Fruit fly (Drosophila melanogaster) whole organism, embryonic: Measurements from ENCODE around the gene CG12766.

Source experiments
- ATbp ChIP-seq: fragments of 200-800 bp; sonication (Bioruptor generic); optimal IDR thresholded peaks from 2 replicates; lab custom pipeline; 2017; ENCODE audit warnings: missing biosample characterization, mild to moderate bottlenecking, missing genetic modification characterization, missing genetic modification reagents
- B-H2 ChIP-seq: fragments of 200-800 bp; sonication (Bioruptor generic); optimal IDR thresholded peaks from 2 replicates; lab custom pipeline; 2018; ENCODE audit warnings: missing biosample characterization, mild to moderate bottlenecking, missing genetic modification characterization
- BEAF-32 ChIP-seq: fragments of 200-800 bp; sonication (Bioruptor generic); optimal IDR thresholded peaks from 3 replicates; lab custom pipeline; 2017; ENCODE audit warnings: missing biosample characterization, missing genetic modification characterization, mild to moderate bottlenecking, moderate library complexity, missing genetic modification reagents
- CG12219 ChIP-seq: fragments of 200-800 bp; sonication (Bioruptor generic); optimal IDR thresholded peaks from 3 replicates; lab custom pipeline; 2018; ENCODE audit warnings: missing biosample characterization, mild to moderate bottlenecking, missing genetic modification characterization
- CG12942 ChIP-seq: fragments of 200-800 bp; sonication (Bioruptor generic); optimal IDR thresholded peaks from 3 replicates; lab custom pipeline; 2016; ENCODE audit warnings: missing biosample characterization, missing genetic modification characterization
- CG14860 ChIP-seq: fragments of 200-800 bp; sonication (Bioruptor generic); IDR thresholded peaks from 3 replicates; pipeline ENCODE4 v1.3.6; 2022; ENCODE audit warnings: missing biosample characterization, missing genetic modification characterization; ENCODE audit not compliant: partially characterized antibody
- CG18599 ChIP-seq: fragments of 200-800 bp; sonication (Bioruptor generic); optimal IDR thresholded peaks from 3 replicates; lab custom pipeline; 2017; ENCODE audit warnings: missing biosample characterization, missing genetic modification characterization, mild to moderate bottlenecking, moderate library complexity, missing genetic modification reagents
- CG2120 ChIP-seq: fragments of 200-800 bp; sonication (Bioruptor generic); optimal IDR thresholded peaks from 3 replicates; lab custom pipeline; 2016; ENCODE audit warnings: missing biosample characterization, missing genetic modification characterization
- CG32532 ChIP-seq: fragments of 200-800 bp; sonication (Bioruptor generic); IDR thresholded peaks from 2 replicates; pipeline ENCODE4 v1.3.6; 2022; ENCODE audit warnings: missing biosample characterization, missing genetic modification characterization
- CG4282 ChIP-seq: fragments of 200-800 bp; sonication (Bioruptor generic); optimal IDR thresholded peaks from 2 replicates; lab custom pipeline; 2016; ENCODE audit warnings: missing biosample characterization, missing genetic modification characterization
- CG7839 ChIP-seq: fragments of 200-800 bp; sonication (Bioruptor generic); optimal IDR thresholded peaks from 3 replicates; lab custom pipeline; 2018; ENCODE audit warnings: missing biosample characterization, mild to moderate bottlenecking, missing genetic modification characterization, moderate library complexity
- CG7963 ChIP-seq: fragments of 200-800 bp; sonication (Bioruptor generic); IDR thresholded peaks from 3 replicates; pipeline ENCODE4 v1.3.6; 2022; ENCODE audit warnings: missing biosample characterization, missing genetic modification characterization; ENCODE audit not compliant: partially characterized antibody
- CG9932 ChIP-seq: fragments of 200-800 bp; sonication (Bioruptor generic); IDR thresholded peaks from 2 replicates; pipeline ENCODE4 v1.3.6; 2022; ENCODE audit warnings: missing biosample characterization, missing genetic modification characterization
- Dll ChIP-seq: fragments of 200-800 bp; sonication (Bioruptor generic); IDR thresholded peaks from 4 replicates; pipeline ENCODE4 v1.3.6; 2022; ENCODE audit warnings: missing biosample characterization, missing genetic modification characterization; ENCODE audit not compliant: partially characterized antibody
- Doc3 ChIP-seq: fragments of 200-800 bp; sonication (Bioruptor generic); IDR thresholded peaks from 3 replicates; pipeline ENCODE4 v1.3.6; 2022; ENCODE audit warnings: missing biosample characterization, missing genetic modification characterization; ENCODE audit not compliant: partially characterized antibody
- HLH4C ChIP-seq: fragments of 200-800 bp; sonication (Bioruptor generic); IDR thresholded peaks from 3 replicates; pipeline ENCODE4 v1.3.6; 2022; ENCODE audit warnings: missing biosample characterization, missing genetic modification characterization; ENCODE audit not compliant: partially characterized antibody
- HmgZ ChIP-seq: fragments of 200-800 bp; sonication (Bioruptor generic); optimal IDR thresholded peaks from 2 replicates; lab custom pipeline; 2018; ENCODE audit warnings: missing biosample characterization, mild to moderate bottlenecking, missing genetic modification characterization
- Hmr ChIP-seq: fragments of 200-800 bp; sonication (Bioruptor generic); optimal IDR thresholded peaks from 3 replicates; lab custom pipeline; 2017; ENCODE audit warnings: mild to moderate bottlenecking, missing biosample characterization, missing genetic modification reagents, missing genetic modification characterization
- MBD-R2 ChIP-seq: fragments of 200-800 bp; sonication (Bioruptor generic); IDR thresholded peaks from 2 replicates; pipeline ENCODE4 v1.3.6; 2022; ENCODE audit warnings: missing biosample characterization, missing genetic modification characterization
- MESR4 ChIP-seq: fragments of 200-800 bp; sonication (Bioruptor generic); optimal IDR thresholded peaks from 2 replicates; lab custom pipeline; 2018; ENCODE audit warnings: missing biosample characterization, mild to moderate bottlenecking, missing genetic modification characterization, moderate library complexity
- Meics ChIP-seq: fragments of 200-800 bp; sonication (Bioruptor generic); optimal IDR thresholded peaks from 2 replicates; lab custom pipeline; 2017; ENCODE audit warnings: missing biosample characterization, mild to moderate bottlenecking, missing genetic modification characterization
- Opbp ChIP-seq: fragments of 200-800 bp; sonication (Bioruptor generic); IDR thresholded peaks from 3 replicates; pipeline ENCODE4 v1.3.6; 2022; ENCODE audit warnings: missing biosample characterization, missing genetic modification characterization; ENCODE audit not compliant: partially characterized antibody
- Ravus ChIP-seq: fragments of 200-800 bp; sonication (Bioruptor generic); IDR thresholded peaks from 2 replicates; pipeline ENCODE4 v1.3.6; 2022; ENCODE audit warnings: missing biosample characterization, missing genetic modification characterization
- Rfx ChIP-seq: fragments of 200-800 bp; sonication (Bioruptor generic); IDR thresholded peaks from 2 replicates; pipeline ENCODE4 v1.3.6; 2022; ENCODE audit warnings: missing biosample characterization, missing genetic modification characterization
- amos ChIP-seq: fragments of 200-800 bp; sonication (Bioruptor generic); IDR thresholded peaks from 2 replicates; pipeline ENCODE4 v1.3.6; 2022; ENCODE audit warnings: missing biosample characterization, missing genetic modification characterization; ENCODE audit not compliant: partially characterized antibody
- chinmo ChIP-seq: fragments of 200-800 bp; sonication (Bioruptor generic); IDR thresholded peaks from 4 replicates; pipeline ENCODE4 v1.3.6; 2022; ENCODE audit warnings: missing biosample characterization, missing genetic modification characterization; ENCODE audit not compliant: partially characterized antibody
- dmrt11E ChIP-seq: fragments of 200-800 bp; sonication (Bioruptor generic); optimal IDR thresholded peaks from 3 replicates; lab custom pipeline; 2018; ENCODE audit warnings: missing biosample characterization, mild to moderate bottlenecking, missing genetic modification characterization, moderate library complexity
- dysf ChIP-seq: fragments of 200-800 bp; sonication (Bioruptor generic); IDR thresholded peaks from 3 replicates; pipeline ENCODE4 v1.3.6; 2022; ENCODE audit warnings: missing biosample characterization, missing genetic modification characterization
- gfzf ChIP-seq: fragments of 200-800 bp; sonication (Bioruptor generic); optimal IDR thresholded peaks from 2 replicates; lab custom pipeline; 2016; ENCODE audit warnings: missing biosample characterization, mild to moderate bottlenecking, missing genetic modification characterization, moderate library complexity
- grau ChIP-seq: fragments of 200-800 bp; optimal IDR thresholded peaks from 3 replicates; lab custom pipeline; 2019; ENCODE audit warnings: missing biosample characterization, mild to moderate bottlenecking, missing genetic modification characterization, moderate library complexity
- hkb ChIP-seq, 2 experiments: fragments of 200-800 bp in 1 of 2; fragments of >200 bp in 1 of 2; sonication (Bioruptor generic) in 1 of 2; IDR thresholded peaks in 1 of 2; optimal IDR thresholded peaks in 1 of 2; 2 replicates each; pipeline versions ENCODE4 v1.3.6 to Lab custom; 2017 to 2022; ENCODE audit warnings: missing biosample characterization in 1 of 2, missing genetic modification characterization in 1 of 2
- ind ChIP-seq: fragments of 200-800 bp; sonication (Bioruptor generic); optimal IDR thresholded peaks from 3 replicates; lab custom pipeline; 2016; ENCODE audit warnings: missing biosample characterization, missing genetic modification characterization
- knrl ChIP-seq: fragments of 200-800 bp; sonication (Bioruptor generic); IDR thresholded peaks from 3 replicates; pipeline ENCODE4 v1.3.6; 2022; ENCODE audit warnings: missing biosample characterization, missing genetic modification characterization; ENCODE audit not compliant: partially characterized antibody
- nerfin-2 ChIP-seq: fragments of 200-800 bp; sonication (Bioruptor generic); IDR thresholded peaks from 2 replicates; pipeline ENCODE4 v1.3.6; 2022; ENCODE audit warnings: missing biosample characterization, missing genetic modification characterization; ENCODE audit not compliant: partially characterized antibody
- prd ChIP-seq, 3 experiments: fragments of >200 bp in 2 of 3; fragments of 200-800 bp in 1 of 3; sonication (Bioruptor generic) in 1 of 3; optimal IDR thresholded peaks in 2 of 3; IDR thresholded peaks in 1 of 3; 2 replicates in 2 of 3; 3 replicates in 1 of 3; pipeline versions ENCODE4 v1.3.6 to Lab custom; 2017 to 2022; ENCODE audit warnings: missing biosample characterization in 1 of 3, missing genetic modification characterization in 1 of 3
- sens ChIP-seq: fragments of 200-800 bp; sonication (Bioruptor generic); peaks from one replicate; lab custom pipeline; 2016; ENCODE audit warnings: missing biosample characterization, missing genetic modification characterization
- sim ChIP-seq: fragments of 200-800 bp; sonication (Bioruptor generic); IDR thresholded peaks from 2 replicates; pipeline ENCODE4 v1.3.6; 2022; ENCODE audit warnings: missing biosample characterization, missing genetic modification characterization
- slbo ChIP-seq: fragments of 200-800 bp; sonication (Bioruptor generic); IDR thresholded peaks from 2 replicates; pipeline ENCODE4 v1.3.6; 2022; ENCODE audit warnings: missing biosample characterization, missing genetic modification characterization
- sna ChIP-seq: fragments of 200-800 bp; sonication (Bioruptor generic); IDR thresholded peaks from 2 replicates; pipeline ENCODE4 v1.3.6; 2022; ENCODE audit warnings: missing biosample characterization, missing genetic modification characterization; ENCODE audit not compliant: partially characterized antibody
- ssp ChIP-seq: fragments of 200-800 bp; sonication (Bioruptor generic); IDR thresholded peaks from 2 replicates; pipeline ENCODE4 v1.3.6; 2022; ENCODE audit warnings: missing biosample characterization, missing genetic modification characterization
- tna ChIP-seq: fragments of 200-800 bp; sonication (Bioruptor generic); IDR thresholded peaks from 2 replicates; pipeline ENCODE4 v1.3.6; 2022; ENCODE audit warnings: missing biosample characterization, missing genetic modification characterization; ENCODE audit not compliant: partially characterized antibody
- unc-4 ChIP-seq: fragments of 200-800 bp; sonication (Bioruptor generic); IDR thresholded peaks from 2 replicates; pipeline ENCODE4 v1.3.6; 2022; ENCODE audit warnings: missing biosample characterization, missing genetic modification characterization; ENCODE audit not compliant: partially characterized antibody
- vvl ChIP-seq: fragments of 200-800 bp; sonication (Bioruptor generic); IDR thresholded peaks from 2 replicates; pipeline ENCODE4 v1.3.6; 2022; ENCODE audit warnings: missing biosample characterization, missing genetic modification characterization
- zen2 ChIP-seq: fragments of 200-800 bp; sonication (Bioruptor generic); IDR thresholded peaks from 3 replicates; pipeline ENCODE4 v1.3.6; 2022; ENCODE audit warnings: missing biosample characterization, missing genetic modification characterization; ENCODE audit not compliant: partially characterized antibody

The CG12766 gene

DNA sequence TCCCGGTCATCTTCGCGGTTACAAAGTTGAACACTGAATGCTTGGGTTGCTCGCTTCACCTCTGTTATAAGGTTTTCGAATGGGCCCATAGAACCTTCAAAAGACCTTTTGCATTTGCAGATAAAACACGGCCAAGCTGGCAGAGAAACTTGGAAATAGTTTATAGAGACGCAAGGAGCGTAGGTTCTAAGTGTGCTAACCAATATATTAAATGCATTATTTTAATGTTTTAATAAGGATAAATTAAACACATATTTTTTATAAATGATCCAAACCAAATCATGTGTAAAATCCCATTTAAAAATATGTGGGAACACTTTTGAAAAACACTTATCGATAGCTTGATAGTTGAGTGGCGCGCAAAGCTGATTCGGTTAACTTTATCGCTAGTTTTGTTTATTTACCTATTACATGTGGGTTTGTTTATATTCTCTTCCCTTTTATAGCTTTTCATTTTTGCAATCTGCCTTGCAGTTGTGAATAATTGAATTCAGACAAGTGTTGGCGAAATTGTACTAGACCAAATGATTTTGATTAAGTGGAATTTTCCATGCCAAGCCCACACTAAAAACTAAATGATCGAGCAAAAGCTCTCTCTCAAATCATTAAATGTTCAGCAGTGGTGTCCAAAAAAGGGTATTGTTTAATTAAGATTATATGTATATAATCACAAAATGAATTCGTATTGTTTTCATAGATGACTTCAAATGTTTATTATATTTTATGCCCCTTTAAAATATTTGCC lies at the start of gene CG12766:
Gene CG12766, minus strand, starts transcription at position 51 of the 745 bp plus-strand sequence.
- TF ChIP-seq tna (GFP tag; lab: Robert Waterston, UW), result peak; percentile 71
- TF ChIP-seq Hmr (GFP tag; lab: Kevin White, UChicago), result peak; percentile 5
- peak; percentile 55; the same call in 1 of the 3 replicates for TF ChIP-seq CG7963 (GFP tag; lab: Robert Waterston, UW)
- TF ChIP-seq Rfx (GFP tag; lab: Robert Waterston, UW), result peak; percentile 53; the same call in 1 of the 2 replicates
- TF ChIP-seq CG2120, result peak; percentile 66
- peak; percentile 78 for TF ChIP-seq HLH4C (GFP tag; lab: Robert Waterston, UW)
- TF ChIP-seq B-H2 (GFP tag; lab: Kevin White, UChicago), result no peak
- 0 out of 2 replicates have a peak, but pooled peaks have one; percentile 43 for TF ChIP-seq unc-4
- TF ChIP-seq slbo (GFP tag; lab: Robert Waterston, UW), result peak; percentile 29; the same call in 1 of the 2 replicates
- TF ChIP-seq Meics (GFP tag; lab: Kevin White, UChicago), result peak; percentile 16
- TF ChIP-seq ATbp (GFP tag; lab: Kevin White, UChicago), result no peak
- peak; percentile 62 for TF ChIP-seq sna (GFP tag; lab: Robert Waterston, UW)
- TF ChIP-seq dysf (GFP tag; lab: Robert Waterston, UW), result peak; percentile 23; the same call in 1 of the 3 replicates
- peak; percentile 47; the same call in 1 of the 2 replicates for TF ChIP-seq amos (GFP tag; lab: Robert Waterston, UW)
- no peak for TF ChIP-seq knrl (GFP tag; lab: Robert Waterston, UW)
- peak; percentile 66; the same call in 1 of the 2 replicates for TF ChIP-seq nerfin-2 (GFP tag; lab: Robert Waterston, UW)
- TF ChIP-seq zen2 (GFP tag; lab: Robert Waterston, UW), result 0 out of 3 replicates have a peak, but pooled peaks have one; percentile 47
- peak; percentile 38; the same call in 1 of the 2 replicates for TF ChIP-seq CG9932 (GFP tag; lab: Robert Waterston, UW)
- peak; percentile 36 for TF ChIP-seq grau (tag; lab: Kevin White, UChicago)
- peak; percentile 34; the same call in 1 of the 3 replicates for TF ChIP-seq Opbp
- TF ChIP-seq vvl (GFP tag; lab: Robert Waterston, UW), result 0 out of 2 replicates have a peak, but pooled peaks have one; percentile 5
- TF ChIP-seq CG14860, result 0 out of 3 replicates have a peak, but pooled peaks have one; percentile 35
- no peak for TF ChIP-seq ind (GFP tag; lab: Kevin White, UChicago)
- no peak for TF ChIP-seq CG12219 (GFP tag; lab: Kevin White, UChicago)
- no peak for TF ChIP-seq CG4282 (GFP tag; lab: Kevin White, UChicago)
- peak; percentile 44 for TF ChIP-seq CG18599 (GFP tag; lab: Kevin White, UChicago)
- TF ChIP-seq CG12942 (GFP tag; lab: Kevin White, UChicago), result no peak
- TF ChIP-seq MESR4 (GFP tag; lab: Kevin White, UChicago), result no peak
- TF ChIP-seq sens (GFP tag; lab: Kevin White, UChicago), result peak; percentile 75
- TF ChIP-seq gfzf (GFP tag; lab: Kevin White, UChicago), result peak; percentile 35
- TF ChIP-seq BEAF-32, result peak; percentile 4
- peak; percentile 15 for TF ChIP-seq HmgZ (tag; lab: Kevin White, UChicago)
- no peak for TF ChIP-seq prd (optimal IDR thresholded peaks at IDR 0.05; lab: Kevin White, UChicago)
- 0 out of 3 replicates have a peak, but pooled peaks have one; percentile 5 for TF ChIP-seq prd (GFP tag; IDR thresholded peaks at IDR 0.05; lab: Robert Waterston, UW)
- TF ChIP-seq CG32532 (GFP tag; lab: Robert Waterston, UW), result peak; percentile 42; the same call in 1 of the 2 replicates
- TF ChIP-seq CG7839 (tag; lab: Kevin White, UChicago), result peak; percentile 30
- TF ChIP-seq hkb (optimal IDR thresholded peaks at IDR 0.05; lab: Kevin White, UChicago), result no peak
- TF ChIP-seq hkb (GFP tag; IDR thresholded peaks at IDR 0.05; lab: Robert Waterston, UW), result peak; percentile 46
- no peak for TF ChIP-seq sim
- peak; percentile 23; the same call in 1 of the 2 replicates for TF ChIP-seq MBD-R2 (GFP tag; lab: Robert Waterston, UW)
- TF ChIP-seq ssp, result no peak
- TF ChIP-seq dmrt11E (tag; lab: Kevin White, UChicago), result no peak
- TF ChIP-seq chinmo (GFP tag; lab: Robert Waterston, UW), result peak; percentile 74; the same call in 2 of the 4 replicates
- TF ChIP-seq Doc3, result peak; percentile 38; the same call in 2 of the 3 replicates
- TF ChIP-seq Dll, result peak; percentile 61; the same call in 3 of the 4 replicates
- no peak for TF ChIP-seq Ravus (GFP tag; lab: Robert Waterston, UW)
